Worm (Caenorhabditis elegans) whole organism, L4/young adult: ENCODE results near the gene srg-46.

Source experiments
- W03F9.2 ChIP-seq: fragments of 150-350 bp; optimal IDR thresholded peaks from 2 replicates; lab custom pipeline; 2014; ENCODE audit warnings: missing biosample characterization, missing genetic modification characterization
- him-1 ChIP-seq: sonication (generic microtip); optimal IDR thresholded peaks from 2 replicates; lab custom pipeline; 2016; ENCODE audit warnings: missing genotype, missing genetic modification reagents, missing genetic modification characterization, missing compliant biosample characterization

- TF ChIP-seq W03F9.2 (tag; lab: Kevin White, UChicago), result no peak
- TF ChIP-seq him-1 (tag; lab: Kevin White, UChicago), result no peak
These were observed 29.9 kb downstream of the srg-46 start for ce11 chrV:13393333-13393803.
